Worm (Caenorhabditis elegans) whole organism, L4/young adult: ENCODE results near the gene Y75B12B.13.

Experiments used
- W03F9.2 ChIP-seq: fragments of 150-350 bp; optimal IDR thresholded peaks from 2 replicates; lab custom pipeline; 2014; ENCODE audit warnings: missing biosample characterization, missing genetic modification characterization
- dao-5 ChIP-seq: sonication (generic microtip); optimal IDR thresholded peaks from 2 replicates; lab custom pipeline; 2016; ENCODE audit warnings: missing genotype, missing genetic modification characterization, moderate library complexity, missing compliant biosample characterization
- him-1 ChIP-seq: sonication (generic microtip); optimal IDR thresholded peaks from 2 replicates; lab custom pipeline; 2016; ENCODE audit warnings: missing genotype, missing genetic modification reagents, missing genetic modification characterization, missing compliant biosample characterization

Gene Y75B12B.13

DNA sequence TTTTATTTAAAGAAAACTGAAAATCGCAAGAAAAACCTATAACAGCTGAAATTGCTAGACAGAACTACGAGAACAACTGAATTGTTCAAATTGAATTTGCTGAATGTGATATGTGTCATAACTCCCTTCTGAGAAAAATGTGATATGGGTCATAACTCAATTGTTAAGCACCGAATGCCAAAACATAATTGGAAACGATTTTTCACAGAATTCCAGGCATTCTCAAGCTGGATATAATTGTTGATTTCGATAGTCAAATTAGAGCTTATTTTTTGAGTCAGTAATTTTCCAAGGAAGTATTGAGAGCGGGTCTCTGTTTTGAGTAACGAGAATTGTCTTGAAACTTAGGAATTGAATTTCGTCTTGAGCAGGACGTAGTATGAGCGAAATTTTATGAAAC is 11.9 kb downstream of the Y75B12B.13 start:
- TF ChIP-seq W03F9.2 (tag; lab: Kevin White, UChicago) = no peak
- no peak for TF ChIP-seq him-1 (tag; lab: Kevin White, UChicago)
- no peak for TF ChIP-seq dao-5 (tag; lab: Kevin White, UChicago)

- TF ChIP-seq him-1 (tag; lab: Kevin White, UChicago) = no peak
- TF ChIP-seq dao-5 (tag; lab: Kevin White, UChicago) = no peak
- TF ChIP-seq W03F9.2 (tag; lab: Kevin White, UChicago) = no peak
These were observed 14.1 kb downstream of the Y75B12B.13 start, which contains the start of gene T09F5.10 for ce11 chrV:15179757-15180156. T09F5.10 (plus strand) TSS chrV:15180057.

DNA sequence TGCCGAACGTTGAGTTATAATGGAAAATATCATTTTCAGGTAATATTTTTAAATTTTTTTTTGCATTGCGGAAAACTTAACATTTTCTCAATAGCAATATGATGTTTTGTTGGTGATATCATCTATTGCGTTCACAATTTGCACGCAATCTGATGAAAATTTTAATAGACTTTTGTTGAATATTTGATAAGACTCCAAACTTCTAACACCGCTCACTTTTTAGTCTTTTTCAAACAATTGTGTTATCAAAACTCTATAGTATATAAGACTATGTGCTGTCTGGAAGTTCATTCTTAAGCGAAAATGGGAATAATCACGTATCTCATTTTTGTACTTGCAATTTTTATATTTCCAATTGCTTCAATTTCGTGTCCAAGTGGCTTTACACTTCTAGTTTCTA is 18.4 kb downstream of the Y75B12B.13 start, which contains the start of gene clec-47:
Gene clec-47, plus strand, starts transcription at position 301 of the 400 bp plus-strand sequence.
- no peak for TF ChIP-seq dao-5 (tag; lab: Kevin White, UChicago)

ce11 chrV:15162697-15163096 is 31.1 kb downstream of the Y75B12B.13 start, which contains the start of gene srz-11:
srz-11 (plus strand) TSS chrV:15163082.
- no peak for TF ChIP-seq W03F9.2 (tag; lab: Kevin White, UChicago)
- TF ChIP-seq him-1 (tag; lab: Kevin White, UChicago) = no peak
- TF ChIP-seq dao-5 (tag; lab: Kevin White, UChicago) = no peak

ce11 chrV:15158691-15159090 is 35.1 kb downstream of the Y75B12B.13 start, which contains the start of gene str-45:
str-45 (plus strand) TSS chrV:15158991.
- TF ChIP-seq W03F9.2 (tag; lab: Kevin White, UChicago) = no peak
- TF ChIP-seq dao-5 (tag; lab: Kevin White, UChicago) = no peak
- no peak for TF ChIP-seq him-1 (tag; lab: Kevin White, UChicago)

- TF ChIP-seq W03F9.2 (tag; lab: Kevin White, UChicago) = no peak
- TF ChIP-seq dao-5 (tag; lab: Kevin White, UChicago) = no peak
- TF ChIP-seq him-1 (tag; lab: Kevin White, UChicago) = no peak
These were observed 37.3 kb downstream of the Y75B12B.13 start for ce11 chrV:15156504-15156903.

DNA sequence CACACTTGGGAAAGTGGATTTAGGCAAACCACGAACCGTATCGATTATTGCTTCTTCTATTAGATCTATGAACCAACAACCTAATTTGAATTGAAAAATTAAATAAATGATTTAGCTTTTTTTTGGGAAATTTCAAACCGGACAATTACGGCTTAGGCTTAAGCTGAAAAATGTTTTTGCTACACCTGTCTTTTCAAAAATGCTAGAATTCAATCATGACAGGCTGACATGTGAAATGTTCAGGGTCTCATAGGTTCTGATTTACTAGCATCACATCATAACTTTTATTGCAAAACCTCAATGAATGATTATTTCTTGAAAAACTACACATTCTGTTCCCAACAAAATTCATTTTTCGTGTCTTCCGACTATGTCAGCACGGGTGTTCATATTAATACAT is 40.5 kb downstream of the Y75B12B.13 start, which contains the start of gene srh-55:
Gene srh-55, plus strand, starts transcription at position 301 of the 400 bp plus-strand sequence.
- TF ChIP-seq him-1 (tag; lab: Kevin White, UChicago) (no peak), W03F9.2 (tag; lab: Kevin White, UChicago) (no peak), dao-5 (tag; lab: Kevin White, UChicago) (no peak)

ce11 chrV:15152010-15152409 is 41.8 kb downstream of the Y75B12B.13 start:
- no peak for TF ChIP-seq him-1 (tag; lab: Kevin White, UChicago)
- no peak for TF ChIP-seq dao-5 (tag; lab: Kevin White, UChicago)
- no peak for TF ChIP-seq W03F9.2 (tag; lab: Kevin White, UChicago)

DNA sequence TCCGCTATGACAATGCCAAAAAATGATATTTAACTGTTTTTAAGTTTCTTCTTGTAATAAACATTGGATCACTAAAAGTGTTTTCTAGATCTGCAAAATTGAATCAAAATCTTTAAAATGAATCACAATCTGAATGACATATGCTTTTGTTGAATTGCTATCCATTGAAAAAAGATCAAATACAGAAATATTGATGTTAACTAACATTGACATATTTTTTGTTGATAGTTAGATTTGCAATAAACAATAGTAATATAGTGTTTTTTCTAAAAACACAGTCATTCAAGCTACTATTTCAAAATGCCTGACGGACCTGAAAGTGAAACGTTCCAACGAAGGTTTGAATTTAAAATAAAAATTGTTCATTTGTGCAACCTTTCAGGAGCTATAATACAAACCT is 43.1 kb downstream of the Y75B12B.13 start, which contains the start of gene T09F5.2:
Gene T09F5.2, plus strand, starts transcription at position 301 of the 400 bp plus-strand sequence.
- TF ChIP-seq W03F9.2 (tag; lab: Kevin White, UChicago) = no peak

DNA sequence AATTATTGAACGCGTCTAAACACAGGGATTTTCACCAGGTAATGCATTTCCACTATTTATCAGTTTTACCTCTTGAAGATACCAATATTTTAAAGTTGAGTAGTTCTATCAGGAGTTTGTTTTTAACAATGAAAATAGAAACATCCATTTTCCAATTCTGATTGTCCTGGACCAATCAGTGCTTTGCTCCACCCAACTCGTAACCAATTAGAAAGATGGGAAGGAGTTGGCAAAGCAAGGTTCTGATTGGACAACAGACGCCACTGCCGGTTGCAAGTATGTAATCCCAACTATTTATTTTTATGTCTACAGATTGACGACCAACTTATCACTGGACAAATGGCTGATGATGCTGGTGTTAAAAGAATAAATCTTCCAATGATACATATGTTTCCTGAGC is 43.6 kb downstream of the Y75B12B.13 start:
- TF ChIP-seq him-1 (tag; lab: Kevin White, UChicago) (no peak), dao-5 (tag; lab: Kevin White, UChicago) (no peak), W03F9.2 (tag; lab: Kevin White, UChicago) (no peak)

DNA sequence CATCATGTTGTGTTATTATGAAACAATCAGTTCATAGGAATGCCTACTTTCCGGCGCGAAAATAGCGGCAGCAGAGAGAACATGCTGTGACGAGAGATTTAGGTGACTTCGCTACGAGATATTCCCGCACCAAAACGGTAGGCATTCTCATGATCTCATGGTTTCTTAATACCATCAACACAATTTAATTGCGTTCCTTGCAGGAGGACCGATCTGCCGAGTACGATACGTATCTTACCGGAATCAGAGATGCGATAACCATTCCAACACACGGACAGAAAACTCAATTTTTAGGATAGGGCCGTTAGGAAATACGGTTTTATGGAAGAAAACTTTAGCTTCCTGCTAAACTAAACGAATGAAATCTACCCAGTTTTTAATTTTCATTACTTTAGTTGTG is 45.0 kb downstream of the Y75B12B.13 start, which contains the start of gene T09F5.1:
Gene T09F5.1, plus strand, starts transcription at position 301 of the 400 bp plus-strand sequence.
- TF ChIP-seq W03F9.2 (tag; lab: Kevin White, UChicago) = no peak
- no peak for TF ChIP-seq dao-5 (tag; lab: Kevin White, UChicago)
- no peak for TF ChIP-seq him-1 (tag; lab: Kevin White, UChicago)

- TF ChIP-seq W03F9.2 (tag; lab: Kevin White, UChicago) (no peak), dao-5 (tag; lab: Kevin White, UChicago) (no peak)
These were observed 46.0 kb downstream of the Y75B12B.13 start, which contains the start of gene T09F5.20 for ce11 chrV:15147776-15148175. T09F5.20 (minus strand) TSS chrV:15147876.

DNA sequence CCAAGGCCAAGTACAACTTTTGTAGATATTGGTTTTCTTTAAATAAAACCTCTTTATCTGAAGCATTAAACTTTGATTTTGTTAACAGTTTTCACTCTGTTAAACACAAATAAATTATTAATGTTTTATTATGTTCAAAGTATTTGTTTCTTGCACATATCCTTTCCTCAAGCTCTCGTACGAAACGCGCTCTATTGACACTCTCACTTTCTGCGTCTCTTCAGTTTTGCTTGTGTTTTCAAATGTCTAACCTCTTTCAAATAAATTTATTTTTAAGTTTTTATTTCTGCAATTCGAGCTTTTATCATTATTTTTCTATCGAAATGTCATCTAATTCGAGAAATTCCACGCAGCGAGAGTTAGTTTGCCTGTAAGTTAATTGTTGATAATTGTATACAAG is 50.0 kb downstream of the Y75B12B.13 start, which contains the start of gene K08F9.4:
Gene K08F9.4, plus strand, starts transcription at position 222 of the 400 bp plus-strand sequence.
- TF ChIP-seq dao-5 (tag; lab: Kevin White, UChicago) (no peak), W03F9.2 (tag; lab: Kevin White, UChicago) (peak; percentile 64)
